Fruit fly (Drosophila melanogaster): ENCODE results near the gene CG17919.

Gene CG17919

dm6 chr3R:6373512-6374306 is 29.9 kb downstream of the CG17919 start (continued):
- TF ChIP-seq Stat92E (GFP tag; optimal IDR thresholded peaks at IDR 0.05) (no peak), CG32767 (GFP tag; IDR thresholded peaks at IDR 0.05) (no peak), ssp (GFP tag; IDR thresholded peaks at IDR 0.05) (no peak), HLHmδ (GFP tag; optimal IDR thresholded peaks at IDR 0.05) (no peak), Ets97D (GFP tag; optimal IDR thresholded peaks at IDR 0.05) (no peak), Lim3 (GFP tag; IDR thresholded peaks at IDR 0.05) (no peak), CG14710 (tag; optimal IDR thresholded peaks at IDR 0.05) (peak; percentile 49), gt (GFP tag; IDR thresholded peaks at IDR 0.05) (no peak), CG14014 (GFP tag; IDR thresholded peaks at IDR 0.05) (peak; percentile 65; the same call in 1 of the 2 replicates), CG4424 (GFP tag; optimal IDR thresholded peaks at IDR 0.05) (no peak), CG10267 (tag; optimal IDR thresholded peaks at IDR 0.05) (peak; percentile 51), CG31365 (tag; optimal IDR thresholded peaks at IDR 0.05) (peak; percentile 4), pnt (GFP tag; optimal IDR thresholded peaks at IDR 0.05) (no peak), Dll (GFP tag; IDR thresholded peaks at IDR 0.05; ENCODE audit: partially characterized antibody) (peak; percentile 61; the same call in 3 of the 4 replicates), CG6654 (GFP tag; optimal IDR thresholded peaks at IDR 0.05) (no peak), Fer2 (tag; optimal IDR thresholded peaks at IDR 0.05) (peak; percentile 3), Dad (GFP tag; optimal IDR thresholded peaks at IDR 0.05) (no peak), croc (GFP tag; conservative IDR thresholded peaks at IDR 0.05) (no peak), Fer1 (GFP tag; optimal IDR thresholded peaks at IDR 0.05) (peak; percentile 67), fd96Cb (tag; optimal IDR thresholded peaks at IDR 0.05) (no peak), Scr (GFP tag; IDR thresholded peaks at IDR 0.05; ENCODE audit: partially characterized antibody) (peak; percentile 45), scrt (GFP tag; optimal IDR thresholded peaks at IDR 0.05) (peak; percentile 89), stwl (tag; optimal IDR thresholded peaks at IDR 0.05) (peak; percentile 22), lov (optimal IDR thresholded peaks at IDR 0.05) (no peak), lov (GFP tag; IDR thresholded peaks at IDR 0.05) (no peak), dpn (GFP tag; optimal IDR thresholded peaks at IDR 0.05) (peak; percentile 4 to 34), sens (GFP tag) (peak; percentile 90), Hmx (GFP tag; optimal IDR thresholded peaks at IDR 0.05) (peak; percentile 48), NfI (GFP tag; optimal IDR thresholded peaks at IDR 0.05) (peak; percentile 10), fd64A (GFP tag; optimal IDR thresholded peaks at IDR 0.05) (peak; percentile 14), repo (GFP tag; optimal IDR thresholded peaks at IDR 0.05) (no peak), Gsc (GFP tag; IDR thresholded peaks at IDR 0.05) (no peak), Hr3 (GFP tag; optimal IDR thresholded peaks at IDR 0.05) (peak; percentile 2), CG43689 (GFP tag; IDR thresholded peaks at IDR 0.05) (no peak), crp (GFP tag; optimal IDR thresholded peaks at IDR 0.05) (peak in 1 of 2 experiments; percentile 77), jing (GFP tag; optimal IDR thresholded peaks at IDR 0.05) (no peak), CG8359 (GFP tag; optimal IDR thresholded peaks at IDR 0.05; ENCODE audit: borderline replicate concordance) (no peak), ab (GFP tag; optimal IDR thresholded peaks at IDR 0.05) (no peak), CG7987 (GFP tag; optimal IDR thresholded peaks at IDR 0.05) (peak; percentile 79), CG14667 (GFP tag; IDR thresholded peaks at IDR 0.05) (no peak), Eip74EF (GFP tag; optimal IDR thresholded peaks at IDR 0.05) (peak in 1 of 2 experiments; percentile 35), abd-A (tag; optimal IDR thresholded peaks at IDR 0.05) (no peak), CG2120 (GFP tag; optimal IDR thresholded peaks at IDR 0.05) (peak; percentile 59), en (GFP tag; optimal IDR thresholded peaks at IDR 0.05) (no peak), emc (GFP tag; optimal IDR thresholded peaks at IDR 0.05) (no peak), ttk (GFP tag; IDR thresholded peaks at IDR 0.05) (no peak), dati (GFP tag; IDR thresholded peaks at IDR 0.05) (no peak), grau (tag; optimal IDR thresholded peaks at IDR 0.05) (peak; percentile 32), Hr78 (GFP tag; optimal IDR thresholded peaks at IDR 0.05) (no peak)

Measured in whole organism, embryonic.